Worm (Caenorhabditis elegans) whole organism, midembryonic: ENCODE data around the gene fbxb-108.

ENCODE experiments used
- T22C8.4 ChIP-seq: fragments of 200-800 bp; sonication (Bioruptor generic); IDR thresholded peaks from 2 replicates; pipeline ENCODE4 v1.3.6; 2022; ENCODE audit warnings: missing genetic modification characterization, missing compliant biosample characterization
- cog-1 ChIP-seq: sonication (generic microtip); optimal IDR thresholded peaks from 2 replicates; lab custom pipeline; 2016; ENCODE audit warnings: missing genetic modification characterization, missing compliant biosample characterization
- flt-1 ChIP-seq: fragments of 200-800 bp; sonication (Bioruptor generic); IDR thresholded peaks from 2 replicates; pipeline ENCODE4 v1.3.6; 2022; ENCODE audit warnings: missing genetic modification characterization, missing compliant biosample characterization
- klf-2 ChIP-seq: fragments of 200-800 bp; sonication (Bioruptor generic); conservative IDR thresholded peaks from 2 replicates; pipeline ENCODE4 v1.3.6; 2022; ENCODE audit warnings: missing genetic modification reagents, missing genetic modification characterization, missing compliant biosample characterization
- med-1 ChIP-seq: sonication (generic microtip); optimal IDR thresholded peaks from 2 replicates; lab custom pipeline; 2017; ENCODE audit warnings: missing genetic modification characterization, mild to moderate bottlenecking, missing compliant biosample characterization, antibody characterized with exemption, missing genetic modification reagents; ENCODE audit not compliant: insufficient read depth
- ref-1 ChIP-seq: fragments of 200-800 bp; sonication (Bioruptor generic); conservative IDR thresholded peaks from 2 replicates; pipeline ENCODE4 v1.3.6; 2022; ENCODE audit warnings: missing genetic modification reagents, missing genetic modification characterization, missing compliant biosample characterization
- tab-1 ChIP-seq: fragments of 200-800 bp; sonication (Bioruptor generic); IDR thresholded peaks from 2 replicates; pipeline ENCODE4 v1.3.6; 2022; ENCODE audit warnings: missing genetic modification characterization, missing compliant biosample characterization
- ztf-23 ChIP-seq: fragments of 200-800 bp; sonication (Bioruptor generic); IDR thresholded peaks from 2 replicates; pipeline ENCODE4 v1.3.6; 2022; ENCODE audit warnings: missing genetic modification reagents, missing genetic modification characterization, missing compliant biosample characterization
- ztf-29 ChIP-seq: fragments of 200-800 bp; sonication (Bioruptor generic); IDR thresholded peaks from 2 replicates; pipeline ENCODE4 v1.3.6; 2022; ENCODE audit warnings: missing genetic modification reagents, missing genetic modification characterization, missing compliant biosample characterization

The fbxb-108 gene

ce11 chrII:2787849-2788248 lies 23.1 kb downstream of the fbxb-108 start:
- TF ChIP-seq tab-1, result no peak
- no peak for TF ChIP-seq flt-1
- TF ChIP-seq T22C8.4, result no peak
- no peak for TF ChIP-seq med-1 (GFP tag; lab: Kevin White, UChicago)
- no peak for TF ChIP-seq ztf-23 (GFP tag; lab: Robert Waterston, UW)
- TF ChIP-seq ref-1, result no peak
- TF ChIP-seq cog-1, result no peak
- no peak for TF ChIP-seq ztf-29 (GFP tag; lab: Robert Waterston, UW)
- no peak for TF ChIP-seq klf-2

- no peak for TF ChIP-seq ref-1
- no peak for TF ChIP-seq ztf-23 (GFP tag; lab: Robert Waterston, UW)
- TF ChIP-seq flt-1, result no peak
These were observed 26.9 kb downstream of the fbxb-108 start for ce11 chrII:2791693-2792092.

DNA sequence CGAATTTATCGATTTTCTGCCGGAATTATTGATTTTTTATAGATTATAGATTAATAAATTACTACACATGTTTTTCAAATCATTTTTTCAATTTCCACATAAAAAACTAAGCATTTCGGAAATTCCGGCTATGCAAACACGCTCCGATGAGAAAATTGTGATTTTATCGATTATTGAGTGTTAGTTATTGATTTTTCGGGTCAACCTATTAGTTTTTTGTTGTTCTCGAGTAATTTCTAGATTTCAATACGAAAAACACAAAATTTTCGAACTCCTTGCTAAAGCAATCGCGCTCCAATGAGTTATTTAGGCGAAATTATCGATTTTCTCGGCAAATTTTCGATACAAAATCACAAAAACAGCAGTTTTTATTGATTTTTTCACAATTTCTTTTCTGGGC lies 30.6 kb downstream of the fbxb-108 start:
- TF ChIP-seq ref-1 (no peak), cog-1 (no peak), tab-1 (no peak), ztf-23 (GFP tag; lab: Robert Waterston, UW) (no peak), klf-2 (no peak), ztf-29 (GFP tag; lab: Robert Waterston, UW) (no peak), flt-1 (no peak), med-1 (GFP tag; lab: Kevin White, UChicago) (no peak)

ce11 chrII:2796431-2796830 lies 31.7 kb downstream of the fbxb-108 start:
- TF ChIP-seq ref-1 (no peak), ztf-23 (GFP tag; lab: Robert Waterston, UW) (no peak), tab-1 (no peak), cog-1 (no peak), T22C8.4 (no peak), med-1 (GFP tag; lab: Kevin White, UChicago) (no peak), flt-1 (no peak), ztf-29 (GFP tag; lab: Robert Waterston, UW) (no peak), klf-2 (no peak)

ce11 chrII:2797951-2798350 lies 33.2 kb downstream of the fbxb-108 start:
- TF ChIP-seq flt-1, result no peak
- no peak for TF ChIP-seq tab-1
- no peak for TF ChIP-seq ztf-29 (GFP tag; lab: Robert Waterston, UW)
- TF ChIP-seq T22C8.4, result no peak

- TF ChIP-seq tab-1, result no peak
- peak; percentile 10 for TF ChIP-seq cog-1
These were observed 35.9 kb downstream of the fbxb-108 start, which contains the start of gene nhr-119 for ce11 chrII:2800550-2801233. TSS of gene nhr-119 (minus strand) at chrII:2800600.

DNA sequence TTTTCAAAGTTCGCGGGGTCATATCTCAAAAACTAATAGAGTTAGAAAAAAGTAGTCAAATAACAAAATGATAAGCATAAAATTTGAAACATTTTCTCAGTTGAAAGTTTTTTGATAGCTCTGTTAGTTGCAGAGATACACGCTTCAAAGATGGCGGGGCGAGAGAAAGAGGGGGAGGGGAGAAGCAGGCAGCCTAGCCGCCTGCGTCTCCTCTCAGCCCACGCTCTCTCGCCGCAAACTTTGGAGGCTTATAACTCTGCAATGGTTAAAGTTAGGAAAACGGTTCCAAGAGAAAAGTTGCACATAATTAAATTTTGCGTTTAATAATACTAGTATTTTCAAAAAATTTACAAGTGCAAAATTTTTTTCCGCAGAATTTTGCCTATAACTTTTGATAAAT lies 37.0 kb downstream of the fbxb-108 start:
- TF ChIP-seq ref-1, result no peak
- TF ChIP-seq tab-1, result no peak
- TF ChIP-seq flt-1, result no peak
- TF ChIP-seq ztf-29 (GFP tag; lab: Robert Waterston, UW), result no peak
- TF ChIP-seq cog-1, result no peak
- TF ChIP-seq T22C8.4, result no peak
- TF ChIP-seq ztf-23 (GFP tag; lab: Robert Waterston, UW), result no peak
- TF ChIP-seq med-1 (GFP tag; lab: Kevin White, UChicago), result no peak
- TF ChIP-seq klf-2, result no peak

- TF ChIP-seq tab-1 (no peak), cog-1 (no peak), ztf-23 (GFP tag; lab: Robert Waterston, UW) (no peak), flt-1 (no peak)
These were observed 38.2 kb downstream of the fbxb-108 start for ce11 chrII:2802804-2803586.

DNA sequence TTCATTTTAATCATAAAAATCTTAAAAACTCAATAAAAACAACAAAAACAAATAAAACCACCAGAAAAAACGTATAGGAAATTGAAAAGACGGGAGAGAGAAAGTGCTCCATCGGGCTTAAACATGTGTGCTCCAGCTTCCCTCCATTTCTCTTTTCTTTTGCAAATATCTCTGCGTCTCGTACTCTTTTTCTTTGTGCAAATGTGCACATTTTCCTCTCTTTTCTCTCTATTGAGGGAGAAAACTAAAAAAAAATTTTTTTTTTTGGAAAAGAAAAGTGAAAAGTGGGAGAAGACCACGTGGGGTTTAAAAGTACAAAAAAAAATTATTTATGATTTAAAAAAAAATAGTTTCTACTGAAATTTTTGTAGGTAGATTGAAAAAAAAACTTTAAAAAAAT lies 39.5 kb downstream of the fbxb-108 start:
- TF ChIP-seq klf-2, result no peak
- TF ChIP-seq T22C8.4, result no peak
- TF ChIP-seq cog-1, result no peak
- TF ChIP-seq flt-1, result no peak
- TF ChIP-seq ztf-23 (GFP tag; lab: Robert Waterston, UW), result no peak
- no peak for TF ChIP-seq ref-1
- TF ChIP-seq tab-1, result no peak
- no peak for TF ChIP-seq med-1 (GFP tag; lab: Kevin White, UChicago)
- no peak for TF ChIP-seq ztf-29 (GFP tag; lab: Robert Waterston, UW)

DNA sequence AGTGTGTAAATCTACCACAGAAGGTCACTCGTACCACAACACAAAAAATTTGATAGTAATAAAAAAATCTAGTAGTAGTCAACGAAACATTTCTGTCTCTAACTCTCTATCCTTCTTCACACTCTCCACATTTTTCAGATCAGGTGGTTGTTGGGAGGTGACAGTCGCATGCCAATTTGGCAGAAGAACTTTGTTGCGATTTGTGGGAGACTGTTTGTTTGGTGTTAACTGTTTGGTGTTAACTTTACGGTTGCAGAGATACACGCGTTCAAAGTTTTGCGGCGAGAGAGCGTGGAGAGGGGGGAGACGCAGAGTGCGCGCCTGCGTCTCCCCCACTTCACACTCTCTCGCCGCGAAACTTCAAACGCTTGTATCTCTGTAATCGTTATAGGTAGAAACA lies 40.2 kb downstream of the fbxb-108 start:
- TF ChIP-seq ref-1 (no peak), ztf-29 (GFP tag; lab: Robert Waterston, UW) (no peak), tab-1 (no peak), klf-2 (no peak), T22C8.4 (no peak), med-1 (GFP tag; lab: Kevin White, UChicago) (no peak), ztf-23 (GFP tag; lab: Robert Waterston, UW) (no peak), flt-1 (no peak), cog-1 (no peak)

DNA sequence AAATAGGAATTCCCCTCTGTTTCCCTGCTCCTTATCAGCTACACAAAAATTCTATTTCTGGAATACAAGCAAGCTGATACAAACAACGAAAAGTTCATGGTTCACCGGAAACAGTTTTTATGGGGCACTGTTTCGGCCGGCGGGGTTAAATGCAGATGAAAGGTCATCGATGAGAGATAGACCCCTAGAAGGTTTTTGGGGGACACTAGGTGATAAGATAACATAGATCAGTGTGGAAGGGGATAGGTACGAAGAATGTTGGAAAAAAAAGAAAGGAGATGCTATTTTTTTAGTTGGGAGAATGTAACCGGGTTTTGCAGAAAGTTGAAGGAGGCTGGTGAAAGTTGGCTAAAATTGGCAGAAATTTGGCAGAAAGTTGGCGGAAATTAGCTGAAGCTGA lies 40.8 kb downstream of the fbxb-108 start:
- TF ChIP-seq klf-2 (no peak), ref-1 (no peak), cog-1 (no peak), T22C8.4 (no peak), ztf-23 (GFP tag; lab: Robert Waterston, UW) (no peak), med-1 (GFP tag; lab: Kevin White, UChicago) (no peak), ztf-29 (GFP tag; lab: Robert Waterston, UW) (no peak), tab-1 (no peak)
